Worm (Caenorhabditis elegans): ENCODE data around the gene coq-8.

DNA sequence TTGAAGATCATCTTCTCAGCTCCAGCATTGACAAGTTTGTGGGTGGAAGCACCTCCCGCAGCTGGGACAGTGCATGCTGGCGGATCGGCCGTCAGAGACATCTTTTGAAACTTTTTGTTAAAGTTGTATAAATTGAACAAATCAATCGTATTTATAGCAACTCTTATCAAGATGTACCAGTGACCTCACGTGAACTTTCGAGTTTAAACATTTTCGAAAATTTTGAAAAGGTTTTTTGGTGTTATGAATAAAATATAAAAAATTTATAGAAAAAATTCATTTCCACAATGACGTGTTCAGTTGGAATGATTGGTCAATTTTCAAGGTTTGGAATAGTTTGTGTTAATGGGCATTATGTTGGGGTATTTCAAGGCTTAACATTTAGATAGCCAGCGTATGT, 5.4 kb downstream of the coq-8 start, which contains the start of the genes msd-4 and C35D10.3:
- TF ChIP-seq F13C5.2 (tag; optimal IDR thresholded peaks at IDR 0.05) (no peak), ceh-13 (GFP tag; optimal IDR thresholded peaks at IDR 0.05) (no peak), ama-1 (optimal IDR thresholded peaks at IDR 0.05) (no peak), hnd-1 (tag; optimal IDR thresholded peaks at IDR 0.05) (no peak), ets-7 (tag; optimal IDR thresholded peaks at IDR 0.05) (no peak)

Data from whole organism, early embryonic.